Fruit fly (Drosophila melanogaster) whole organism, embryonic: ENCODE results near the gene CG13077.
A peak's percentile ranks its signal among the peaks of the same experiment; 100 is the strongest.

Experiments
- Asciz ChIP-seq: fragments of 200-800 bp; sonication (Bioruptor generic); optimal IDR thresholded peaks from 2 replicates; lab custom pipeline; 2017; ENCODE audit warnings: missing biosample characterization, mild to moderate bottlenecking, missing genetic modification characterization, missing genetic modification reagents
- BtbVII ChIP-seq: fragments of 200-800 bp; sonication (Bioruptor generic); optimal IDR thresholded peaks from 3 replicates; lab custom pipeline; 2017; ENCODE audit warnings: missing biosample characterization, mild to moderate bottlenecking, missing genetic modification characterization
- CG10274 ChIP-seq: fragments of 200-800 bp; sonication (Bioruptor generic); optimal IDR thresholded peaks from 3 replicates; lab custom pipeline; 2017; ENCODE audit warnings: missing biosample characterization, mild to moderate bottlenecking, missing genetic modification characterization
- CG11723 ChIP-seq: fragments of 200-800 bp; sonication (Bioruptor generic); optimal IDR thresholded peaks from 2 replicates; lab custom pipeline; 2017; ENCODE audit warnings: missing biosample characterization, mild to moderate bottlenecking, missing genetic modification characterization
- CG12071 ChIP-seq: fragments of 200-800 bp; sonication (Bioruptor generic); optimal IDR thresholded peaks from 3 replicates; lab custom pipeline; 2018; ENCODE audit warnings: missing biosample characterization, mild to moderate bottlenecking, missing genetic modification characterization
- CG12659 ChIP-seq: fragments of 200-800 bp; sonication (Bioruptor generic); optimal IDR thresholded peaks from 3 replicates; lab custom pipeline; 2017; ENCODE audit warnings: mild to moderate bottlenecking, missing biosample characterization, missing genetic modification reagents, missing genetic modification characterization
- CG12744 ChIP-seq: fragments of 200-800 bp; sonication (Bioruptor generic); optimal IDR thresholded peaks from 2 replicates; lab custom pipeline; 2016; ENCODE audit warnings: missing biosample characterization, missing genetic modification characterization
- CG13894 ChIP-seq: fragments of 200-800 bp; sonication (Bioruptor generic); optimal IDR thresholded peaks from 3 replicates; lab custom pipeline; 2018; ENCODE audit warnings: missing biosample characterization, mild to moderate bottlenecking, missing genetic modification characterization, moderate library complexity
- CG15269 ChIP-seq: fragments of 200-800 bp; sonication (Bioruptor generic); optimal IDR thresholded peaks from 2 replicates; lab custom pipeline; 2018; ENCODE audit warnings: missing biosample characterization, mild to moderate bottlenecking, missing genetic modification characterization, moderate library complexity
- CG15479 ChIP-seq: fragments of 200-800 bp; sonication (Bioruptor generic); optimal IDR thresholded peaks from 3 replicates; lab custom pipeline; 2019; ENCODE audit warnings: missing biosample characterization, mild to moderate bottlenecking, missing genetic modification characterization, moderate library complexity
- CG18011 ChIP-seq: fragments of 200-800 bp; sonication (Bioruptor generic); optimal IDR thresholded peaks from 2 replicates; lab custom pipeline; 2017; ENCODE audit warnings: missing biosample characterization, missing genetic modification characterization, mild to moderate bottlenecking, moderate library complexity, missing genotype
- CG2116 ChIP-seq: fragments of 200-800 bp; sonication (Bioruptor generic); optimal IDR thresholded peaks from 3 replicates; lab custom pipeline; 2018; ENCODE audit warnings: missing biosample characterization, mild to moderate bottlenecking, missing genetic modification characterization
- CG3065 ChIP-seq: fragments of 200-800 bp; sonication (Bioruptor generic); optimal IDR thresholded peaks from 2 replicates; lab custom pipeline; 2016; ENCODE audit warnings: missing biosample characterization, missing genetic modification characterization
- CG32767 ChIP-seq: fragments of 200-800 bp; sonication (Bioruptor generic); IDR thresholded peaks from 2 replicates; pipeline ENCODE4 v1.3.6; 2022; ENCODE audit warnings: missing biosample characterization, missing genetic modification characterization
- CG34224 ChIP-seq: fragments of 200-800 bp; sonication (Bioruptor generic); IDR thresholded peaks from 3 replicates; pipeline ENCODE4 v1.3.6; 2022; ENCODE audit warnings: missing biosample characterization, missing genetic modification characterization; ENCODE audit not compliant: partially characterized antibody
- CG4282 ChIP-seq: fragments of 200-800 bp; sonication (Bioruptor generic); optimal IDR thresholded peaks from 2 replicates; lab custom pipeline; 2016; ENCODE audit warnings: missing biosample characterization, missing genetic modification characterization
- CG4854 ChIP-seq: fragments of 200-800 bp; sonication (Bioruptor generic); optimal IDR thresholded peaks from 2 replicates; lab custom pipeline; 2016; ENCODE audit warnings: missing biosample characterization, missing genetic modification characterization, inconsistent platforms
- CG8290 ChIP-seq, 3 experiments: fragments of 200-800 bp; sonication (Bioruptor generic); optimal IDR thresholded peaks; 2 replicates each; lab custom pipeline; 2016 to 2019; ENCODE audit warnings: missing biosample characterization in 3 of 3, missing genetic modification characterization in 3 of 3, mild to moderate bottlenecking in 2 of 3, moderate library complexity in 1 of 3
- CG8478 ChIP-seq: fragments of >200 bp; optimal IDR thresholded peaks from 2 replicates; lab custom pipeline; 2018
- CG8924 ChIP-seq: fragments of 200-800 bp; optimal IDR thresholded peaks from 3 replicates; lab custom pipeline; 2019; ENCODE audit warnings: missing biosample characterization, mild to moderate bottlenecking, missing genetic modification characterization, moderate library complexity
- CG9609 ChIP-seq: fragments of 200-800 bp; sonication (Bioruptor generic); optimal IDR thresholded peaks from 3 replicates; lab custom pipeline; 2016; ENCODE audit warnings: missing biosample characterization, missing genetic modification characterization
- CoRest ChIP-seq: fragments of 200-800 bp; sonication (Bioruptor generic); optimal IDR thresholded peaks from 3 replicates; lab custom pipeline; 2018; ENCODE audit warnings: missing biosample characterization, mild to moderate bottlenecking, missing genetic modification characterization, moderate library complexity
- HLHmδ ChIP-seq: fragments of 200-800 bp; sonication (Bioruptor generic); optimal IDR thresholded peaks from 2 replicates; lab custom pipeline; 2018; ENCODE audit warnings: missing biosample characterization, mild to moderate bottlenecking, missing genetic modification characterization, moderate library complexity
- Oli ChIP-seq: fragments of 200-800 bp; sonication (Bioruptor generic); optimal IDR thresholded peaks from 2 replicates; lab custom pipeline; 2018; ENCODE audit warnings: missing biosample characterization, mild to moderate bottlenecking, missing genetic modification characterization, moderate library complexity
- Six4 ChIP-seq: fragments of 200-800 bp; sonication (Bioruptor generic); optimal IDR thresholded peaks from 2 replicates; lab custom pipeline; 2016; ENCODE audit warnings: missing biosample characterization, missing genetic modification characterization
- Stat92E ChIP-seq, 3 experiments: fragments of >200 bp in 2 of 3; fragments of 200-800 bp in 1 of 3; sonication (Bioruptor generic) in 1 of 3; optimal IDR thresholded peaks; 2 replicates each; lab custom pipeline; 2017 to 2019; ENCODE audit warnings: missing biosample characterization in 3 of 3, missing genetic modification characterization in 3 of 3, mild to moderate bottlenecking in 1 of 3, moderate library complexity in 1 of 3
- Tbp ChIP-seq: fragments of >200 bp; optimal IDR thresholded peaks from 2 replicates; lab custom pipeline; 2018; ENCODE audit warnings: missing biosample characterization, missing genetic modification characterization
- Trl ChIP-seq, 3 experiments: fragments of >200 bp in 2 of 3; fragments of 200-800 bp in 1 of 3; sonication (Bioruptor generic) in 1 of 3; optimal IDR thresholded peaks; 2 replicates in 1 of 3; 3 replicates in 2 of 3; lab custom pipeline; 2016 to 2017; ENCODE audit warnings: missing biosample characterization in 1 of 3, missing genetic modification characterization in 1 of 3
- Usf ChIP-seq: fragments of 200-800 bp; sonication (Bioruptor generic); optimal IDR thresholded peaks from 2 replicates; lab custom pipeline; 2017; ENCODE audit warnings: missing genotype, missing biosample characterization, missing genetic modification characterization
- Xrp1 ChIP-seq: fragments of 200-800 bp; sonication (Bioruptor generic); IDR thresholded peaks from 2 replicates; pipeline ENCODE4 v1.3.6; 2022; ENCODE audit warnings: missing biosample characterization, missing genetic modification characterization
- YL-1 ChIP-seq: fragments of 200-800 bp; sonication (Bioruptor generic); optimal IDR thresholded peaks from 3 replicates; lab custom pipeline; 2017; ENCODE audit warnings: missing biosample characterization, mild to moderate bottlenecking, missing genetic modification characterization
- ase ChIP-seq: fragments of 200-800 bp; sonication (Bioruptor generic); IDR thresholded peaks from 3 replicates; pipeline ENCODE4 v1.3.6; 2022; ENCODE audit warnings: missing biosample characterization, missing genetic modification characterization
- esg ChIP-seq: fragments of 200-800 bp; sonication (Bioruptor generic); conservative IDR thresholded peaks from 2 replicates; pipeline ENCODE4 v1.3.6; 2022; ENCODE audit warnings: missing biosample characterization, missing genetic modification characterization
- ftz-f1 ChIP-seq: fragments of 200-800 bp; sonication (Bioruptor generic); optimal IDR thresholded peaks from 2 replicates; lab custom pipeline; 2016; ENCODE audit warnings: missing biosample characterization, missing genetic modification characterization
- gce ChIP-seq: fragments of 200-800 bp; sonication (Bioruptor generic); IDR thresholded peaks from 3 replicates; pipeline ENCODE4 v1.3.6; 2022; ENCODE audit warnings: missing biosample characterization, missing genetic modification characterization
- lab ChIP-seq: fragments of 200-800 bp; sonication (Bioruptor generic); optimal IDR thresholded peaks from 3 replicates; lab custom pipeline; 2017; ENCODE audit warnings: missing biosample characterization, missing genetic modification characterization, mild to moderate bottlenecking, moderate library complexity, missing genetic modification reagents
- nerfin-2 ChIP-seq: fragments of 200-800 bp; sonication (Bioruptor generic); IDR thresholded peaks from 2 replicates; pipeline ENCODE4 v1.3.6; 2022; ENCODE audit warnings: missing biosample characterization, missing genetic modification characterization; ENCODE audit not compliant: partially characterized antibody
- phol ChIP-seq: fragments of 200-800 bp; sonication (Bioruptor generic); optimal IDR thresholded peaks from 3 replicates; lab custom pipeline; 2018; ENCODE audit warnings: missing biosample characterization, mild to moderate bottlenecking, missing genetic modification characterization, moderate library complexity
- sd ChIP-seq: fragments of 200-800 bp; sonication (Bioruptor generic); optimal IDR thresholded peaks from 3 replicates; lab custom pipeline; 2018; ENCODE audit warnings: missing biosample characterization, mild to moderate bottlenecking, missing genetic modification characterization, moderate library complexity
- sqz ChIP-seq: fragments of 200-800 bp; sonication (Bioruptor generic); optimal IDR thresholded peaks from 3 replicates; lab custom pipeline; 2018; ENCODE audit warnings: missing biosample characterization, mild to moderate bottlenecking, missing genetic modification characterization
- tll ChIP-seq, 2 experiments: fragments of 200-800 bp in 1 of 2; fragments of >200 bp in 1 of 2; sonication (Bioruptor generic) in 1 of 2; optimal IDR thresholded peaks; 2 replicates each; lab custom pipeline; 2017 to 2019; ENCODE audit warnings: missing biosample characterization in 2 of 2, missing genetic modification characterization in 2 of 2, mild to moderate bottlenecking in 1 of 2, moderate library complexity in 1 of 2
- twi ChIP-seq: fragments of 200-800 bp; optimal IDR thresholded peaks from 2 replicates; lab custom pipeline; 2019; ENCODE audit warnings: missing biosample characterization, mild to moderate bottlenecking, missing genetic modification characterization, moderate library complexity
- usp ChIP-seq: fragments of >200 bp; optimal IDR thresholded peaks from 2 replicates; lab custom pipeline; 2017; ENCODE audit warnings: missing biosample characterization, missing genetic modification characterization
- zfh2 ChIP-seq: fragments of 200-800 bp; sonication (Bioruptor generic); optimal IDR thresholded peaks from 2 replicates; lab custom pipeline; 2016; ENCODE audit warnings: missing biosample characterization, missing genetic modification characterization

CG13077 gene

dm6 chr2L:19576299-19576971 is 10.8 kb downstream of the CG13077 start (continued):
- no peak for TF ChIP-seq CoRest (tag; lab: Kevin White, UChicago)
- TF ChIP-seq CG4282 (GFP tag; lab: Kevin White, UChicago), result peak; percentile 2
- TF ChIP-seq lab (GFP tag; lab: Kevin White, UChicago), result no peak
- no peak for TF ChIP-seq Tbp (GFP tag; lab: Kevin White, UChicago)
- no peak for TF ChIP-seq CG4854 (GFP tag; lab: Kevin White, UChicago)
- peak; percentile 17 for TF ChIP-seq HLHmδ (GFP tag; lab: Kevin White, UChicago)
- TF ChIP-seq nerfin-2 (GFP tag; lab: Robert Waterston, UW), result peak; percentile 39; the same call in 1 of the 2 replicates
- TF ChIP-seq usp (GFP tag; lab: Kevin White, UChicago), result no peak
- no peak for TF ChIP-seq CG18011 (GFP tag; lab: Kevin White, UChicago)
- no peak for TF ChIP-seq CG12659
- TF ChIP-seq Oli (tag; lab: Kevin White, UChicago), result no peak
- peak; percentile 62 for TF ChIP-seq phol (tag; lab: Kevin White, UChicago)
- no peak for TF ChIP-seq CG12744
- peak; percentile 11 for TF ChIP-seq CG12071 (GFP tag; lab: Kevin White, UChicago)
- no peak for TF ChIP-seq ftz-f1 (GFP tag; lab: Kevin White, UChicago)
- TF ChIP-seq CG32767 (GFP tag; lab: Robert Waterston, UW), result peak; percentile 68
- peak; percentile 99 for TF ChIP-seq sqz (GFP tag; lab: Kevin White, UChicago)
- peak; percentile 83 for TF ChIP-seq CG3065 (GFP tag; lab: Kevin White, UChicago)
- TF ChIP-seq CG11723 (GFP tag; lab: Kevin White, UChicago), result no peak
- TF ChIP-seq tll (GFP tag; optimal IDR thresholded peaks at IDR 0.05; lab: Kevin White, UChicago), result peak in 1 of 2 experiments; percentile 60
- TF ChIP-seq Six4 (GFP tag; lab: Kevin White, UChicago), result no peak
- TF ChIP-seq twi (tag; lab: Kevin White, UChicago), result no peak
- TF ChIP-seq CG15479 (GFP tag; lab: Kevin White, UChicago), result peak; percentile 93
- no peak for TF ChIP-seq zfh2 (GFP tag; lab: Kevin White, UChicago)
- peak; percentile 13 for TF ChIP-seq CG10274 (GFP tag; lab: Kevin White, UChicago)
- TF ChIP-seq CG9609, result no peak
- no peak for TF ChIP-seq gce
- TF ChIP-seq CG8290 (GFP tag; optimal IDR thresholded peaks at IDR 0.05; lab: Kevin White, UChicago), result no peak
- TF ChIP-seq CG8290 (tag; optimal IDR thresholded peaks at IDR 0.05; lab: Kevin White, UChicago), result peak in 1 of 2 experiments; percentile 11
- no peak for TF ChIP-seq esg (GFP tag; lab: Robert Waterston, UW)
- peak; percentile 48 to 77 for TF ChIP-seq Trl (optimal IDR thresholded peaks at IDR 0.05; lab: Kevin White, UChicago)
- no peak for TF ChIP-seq Trl (GFP tag; optimal IDR thresholded peaks at IDR 0.05; lab: Kevin White, UChicago)
- TF ChIP-seq BtbVII, result peak; percentile 49
- TF ChIP-seq sd (tag; lab: Kevin White, UChicago), result no peak
- peak in 1 of 3 experiments; percentile 93 for TF ChIP-seq Stat92E (GFP tag; optimal IDR thresholded peaks at IDR 0.05; lab: Kevin White, UChicago)
- no peak for TF ChIP-seq Usf (GFP tag; lab: Kevin White, UChicago)
- TF ChIP-seq Asciz (GFP tag; lab: Kevin White, UChicago), result peak; percentile 10
- TF ChIP-seq ase (GFP tag; lab: Robert Waterston, UW), result no peak
- TF ChIP-seq CG13894 (tag; lab: Kevin White, UChicago), result no peak
- peak; percentile 55 for TF ChIP-seq CG8924 (tag; lab: Kevin White, UChicago)
- no peak for TF ChIP-seq CG15269
- peak; percentile 42 for TF ChIP-seq CG8478 (lab: Kevin White, UChicago)
- TF ChIP-seq YL-1 (GFP tag; lab: Kevin White, UChicago), result peak; percentile 18
- peak; percentile 9 for TF ChIP-seq CG2116
- TF ChIP-seq CG34224 (GFP tag; lab: Robert Waterston, UW), result peak; percentile 38; the same call in 1 of the 3 replicates
- no peak; the same call in 1 of the 2 replicates for TF ChIP-seq Xrp1 (GFP tag; lab: Robert Waterston, UW)
